Fruit fly (Drosophila melanogaster) S2 (cell line): ENCODE data around the gene Dbx.

ENCODE experiments used
- CG8478 ChIP-seq: fragments of >200 bp; optimal IDR thresholded peaks from 2 replicates; lab custom pipeline; 2018
- CTCF ChIP-seq, 2 experiments: fragments of >200 bp; optimal IDR thresholded peaks; 2 replicates each; lab custom pipeline; 2018

Gene Dbx

DNA sequence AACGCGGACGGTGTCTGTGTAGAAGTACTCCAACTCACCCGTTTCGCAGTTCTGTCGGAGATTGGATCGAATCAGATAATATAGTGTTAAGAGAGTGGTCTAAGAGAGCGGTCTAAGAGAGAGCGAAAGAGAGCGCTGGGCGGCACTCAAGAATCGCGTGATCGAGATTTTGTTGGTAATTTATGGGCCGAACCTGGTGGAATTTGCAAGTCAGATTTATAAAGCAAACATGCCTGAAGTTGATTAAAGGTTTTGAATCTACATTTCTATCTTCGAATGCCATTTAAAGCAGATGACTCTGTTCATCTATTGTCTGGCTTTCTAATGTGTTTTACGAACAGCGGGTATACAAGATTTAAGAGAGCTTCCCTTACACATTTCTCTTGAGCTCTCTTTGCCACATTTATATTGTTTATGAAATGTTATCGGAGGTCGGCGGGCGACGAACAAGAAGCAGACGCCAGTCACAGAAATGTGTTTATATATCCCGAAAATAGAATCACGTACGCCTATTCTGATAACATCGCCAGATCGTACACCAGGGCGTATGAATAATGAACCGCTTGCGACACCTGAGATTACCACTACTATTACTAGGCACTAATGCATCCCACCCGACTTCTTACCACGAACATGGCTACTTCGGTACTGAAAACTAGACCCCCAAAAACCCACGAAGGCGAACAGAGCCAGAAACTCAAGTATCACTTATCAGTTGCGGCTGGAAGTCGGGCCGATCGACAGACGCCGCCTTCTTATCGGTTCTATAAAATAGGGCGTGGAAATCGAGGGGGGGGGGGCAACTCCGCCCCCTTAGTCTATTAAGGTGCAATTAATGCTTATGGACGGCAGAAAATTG, 46.6 kb downstream of the Dbx start:
- TF ChIP-seq CTCF (optimal IDR thresholded peaks at IDR 0.05; lab: Kevin White, UChicago) (no peak), CG8478 (no peak)

DNA sequence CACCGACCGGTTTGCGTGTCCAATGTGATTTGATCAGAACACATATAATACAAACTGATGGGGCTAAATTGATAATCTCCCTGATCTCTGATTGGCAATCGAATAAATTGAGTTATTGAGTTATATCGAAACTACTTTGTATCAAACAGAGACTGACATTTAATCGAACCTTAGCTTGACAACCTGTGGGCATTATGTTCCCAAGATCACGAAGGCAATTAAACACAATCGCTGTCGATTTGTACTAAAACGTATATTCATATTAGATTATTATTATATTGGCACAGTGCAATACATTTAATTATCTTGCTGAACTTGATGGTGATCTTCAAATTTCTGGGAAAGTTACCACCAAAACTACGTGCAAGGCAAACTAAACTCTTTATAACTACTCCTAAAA, 47.3 kb downstream of the Dbx start:
- TF ChIP-seq CG8478 (no peak), CTCF (optimal IDR thresholded peaks at IDR 0.05; lab: Kevin White, UChicago) (no peak)

- no peak for TF ChIP-seq CG8478
- no peak for TF ChIP-seq CTCF (optimal IDR thresholded peaks at IDR 0.05; lab: Kevin White, UChicago)
Observed at dm6 chr3L:1968805-1969378, 47.8 kb downstream of the Dbx start.

dm6 chr3L:1969539-1970337, 48.6 kb downstream of the Dbx start, which contains the start of gene CG1927:
Gene CG1927 (minus strand): TSS chr3L:1970079.
- TF ChIP-seq CTCF (optimal IDR thresholded peaks at IDR 0.05; lab: Kevin White, UChicago) (no peak), CG8478 (no peak)

dm6 chr3L:1971103-1971742, 50.1 kb downstream of the Dbx start, which contains the start of the genes CG11815 and acs:
Gene CG11815 (minus strand): TSS chr3L:1971200.
Gene acs (plus strand): TSS chr3L:1971638.
- no peak for TF ChIP-seq CG8478
- TF ChIP-seq CTCF (optimal IDR thresholded peaks at IDR 0.05; lab: Kevin White, UChicago) = no peak

dm6 chr3L:1976760-1977159, 55.7 kb downstream of the Dbx start:
- TF ChIP-seq CTCF (optimal IDR thresholded peaks at IDR 0.05; lab: Kevin White, UChicago) = no peak
- TF ChIP-seq CG8478 = no peak
